Worm (Caenorhabditis elegans): ENCODE measurements around the gene pes-5.

pes-5 gene

DNA sequence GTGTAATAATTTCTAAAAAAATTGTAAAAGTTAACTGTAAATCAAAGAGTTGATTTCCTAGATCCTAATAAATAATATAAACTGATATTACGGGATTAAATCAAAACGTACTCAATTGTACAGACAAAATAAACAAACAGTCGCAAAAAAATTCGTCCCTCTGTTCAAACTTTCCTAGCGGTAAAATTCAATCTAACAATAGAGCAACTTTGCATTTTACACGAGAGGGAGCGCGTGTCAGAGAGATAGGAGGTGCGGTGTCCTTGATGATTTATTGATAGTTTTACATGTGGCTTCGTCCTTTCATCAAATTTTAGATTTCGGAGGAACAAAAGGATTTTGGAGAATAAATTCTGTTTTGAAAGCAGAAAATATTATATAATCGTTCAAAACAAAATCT is 781 bp upstream of the pes-5 start:
- no peak for TF ChIP-seq lin-15B (tag; optimal IDR thresholded peaks at IDR 0.05)
- TF ChIP-seq egl-43 (GFP tag; IDR thresholded peaks at IDR 0.05) = no peak
- no peak for TF ChIP-seq spr-3 (GFP tag; optimal IDR thresholded peaks at IDR 0.05)
- TF ChIP-seq nhr-6 (tag; optimal IDR thresholded peaks at IDR 0.05) = peak; percentile 35
- no peak for TF ChIP-seq fkh-10 (GFP tag; optimal IDR thresholded peaks at IDR 0.05)
- TF ChIP-seq unc-62 (GFP tag; optimal IDR thresholded peaks at IDR 0.05 in 1 of 2) = peak in 1 of 2 experiments; percentile 95
- TF ChIP-seq unc-62 (tag; optimal IDR thresholded peaks at IDR 0.05) = no peak
- peak; percentile 25 for TF ChIP-seq dpl-1 (GFP tag; optimal IDR thresholded peaks at IDR 0.05)
- no peak for TF ChIP-seq nhr-41 (GFP tag; IDR thresholded peaks at IDR 0.05)
- TF ChIP-seq F44E2.7 (GFP tag; IDR thresholded peaks at IDR 0.05) = no peak
- TF ChIP-seq jun-1 (tag; optimal IDR thresholded peaks at IDR 0.05) = no peak
- TF ChIP-seq aly-2 (tag; optimal IDR thresholded peaks at IDR 0.05) = no peak
- no peak for TF ChIP-seq nhr-10 (tag; optimal IDR thresholded peaks at IDR 0.05)
- peak; percentile 82 for TF ChIP-seq mxl-3 (GFP tag; optimal IDR thresholded peaks at IDR 0.05)
- TF ChIP-seq hlh-11 (tag; optimal IDR thresholded peaks at IDR 0.05) = peak; percentile 18
- TF ChIP-seq pha-4 (GFP tag; IDR thresholded peaks at IDR 0.05) = no peak
- peak; percentile 70 for TF ChIP-seq pha-4 (tag; optimal IDR thresholded peaks at IDR 0.05)
- no peak for TF ChIP-seq zfp-2 (tag; optimal IDR thresholded peaks at IDR 0.05)
- peak; percentile 46 for TF ChIP-seq nhr-28 (tag; optimal IDR thresholded peaks at IDR 0.05)
- TF ChIP-seq F26F4.8 (GFP tag; conservative IDR thresholded peaks at IDR 0.05) = no peak
- TF ChIP-seq hlh-30 (tag; optimal IDR thresholded peaks at IDR 0.05; ENCODE audit: insufficient read depth) = peak; percentile 91
- peak in 1 of 2 experiments; percentile 60 for TF ChIP-seq lsy-2 (tag; optimal IDR thresholded peaks at IDR 0.05)
- TF ChIP-seq nhr-76 (tag; optimal IDR thresholded peaks at IDR 0.05) = no peak
- TF ChIP-seq daf-16 (GFP tag; optimal IDR thresholded peaks at IDR 0.05) = no peak
- peak; percentile 12 for TF ChIP-seq daf-16 (tag; optimal IDR thresholded peaks at IDR 0.05)
- peak in 1 of 2 experiments; percentile 60 for TF ChIP-seq mdl-1 (tag; optimal IDR thresholded peaks at IDR 0.05)
- TF ChIP-seq dmd-6 (GFP tag; IDR thresholded peaks at IDR 0.05) = no peak
- TF ChIP-seq mes-2 (tag; optimal IDR thresholded peaks at IDR 0.05; ENCODE audit: poor library complexity, severe bottlenecking) = peak; percentile 63
- TF ChIP-seq pqm-1 (tag; optimal IDR thresholded peaks at IDR 0.05) = peak; percentile 32

DNA sequence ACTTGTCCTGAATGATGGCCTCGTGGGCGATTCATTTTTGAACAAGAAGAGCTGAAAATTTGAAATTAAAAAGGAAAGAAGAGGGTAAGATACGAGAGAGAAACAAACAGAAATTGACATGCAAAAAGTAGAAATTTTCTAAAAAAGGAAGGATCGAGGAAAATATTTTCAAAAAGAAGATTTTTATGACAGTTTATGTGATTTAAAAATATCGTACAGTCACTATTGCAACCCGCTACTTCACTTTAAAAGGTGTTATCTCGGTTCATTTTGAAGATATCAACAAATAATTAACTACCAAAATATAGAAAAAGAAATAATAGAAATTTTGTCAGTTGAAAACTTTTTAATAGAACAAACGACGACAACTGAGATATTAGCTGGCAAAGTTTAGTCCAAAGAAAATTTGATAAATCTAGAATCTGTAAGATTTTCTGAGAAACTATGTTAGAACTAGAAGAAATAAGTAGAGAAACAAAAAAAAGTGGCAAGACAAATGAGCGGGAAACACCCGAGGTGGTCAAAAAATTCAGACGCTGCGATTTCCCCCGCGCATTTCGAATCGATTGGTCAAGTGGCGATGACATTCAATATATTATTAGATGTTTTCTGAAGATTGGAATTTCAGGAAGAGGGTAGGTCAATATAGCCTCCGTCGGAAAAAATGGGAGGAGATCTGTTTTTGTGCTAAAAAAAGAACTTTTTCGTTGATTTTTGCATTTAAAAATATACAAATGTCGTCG is 6.1 kb downstream of the pes-5 start, which contains the start of gene Y6D1A.1:
Gene Y6D1A.1 (minus strand): TSS at position 51 of the 743 bp plus-strand sequence.
- peak in 1 of 2 experiments; percentile 55 for TF ChIP-seq unc-62 (GFP tag; optimal IDR thresholded peaks at IDR 0.05 in 1 of 2)
- no peak for TF ChIP-seq unc-62 (tag; optimal IDR thresholded peaks at IDR 0.05)
- no peak for TF ChIP-seq ceh-28 (tag; optimal IDR thresholded peaks at IDR 0.05)

DNA sequence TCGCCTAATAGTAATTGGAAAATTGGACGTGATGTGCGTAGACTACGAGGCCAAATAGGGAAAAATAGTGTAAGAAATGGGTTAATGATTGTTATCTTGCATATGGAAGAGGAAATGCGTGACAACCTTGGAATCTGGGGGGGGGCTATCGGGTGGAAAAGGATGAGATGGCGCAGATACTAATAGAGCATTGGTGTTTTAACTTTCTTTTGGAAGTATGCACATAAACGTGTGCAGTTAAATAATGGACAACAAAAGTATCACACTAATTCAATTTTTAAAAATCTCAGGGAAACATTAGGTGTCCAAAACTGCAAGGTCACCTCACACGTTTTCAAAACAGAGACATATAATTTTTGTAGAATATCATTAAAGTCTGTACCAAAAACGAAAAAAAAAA is 10.0 kb downstream of the pes-5 start, which contains the start of gene Y6D1A.2:
Gene Y6D1A.2 (minus strand): TSS at position 101 of the 400 bp plus-strand sequence.
- no peak for TF ChIP-seq mep-1 (tag; optimal IDR thresholded peaks at IDR 0.05)
- no peak for TF ChIP-seq zfp-3 (GFP tag; conservative IDR thresholded peaks at IDR 0.05)
- no peak for TF ChIP-seq F10B5.3 (tag; optimal IDR thresholded peaks at IDR 0.05)
- TF ChIP-seq php-3 (GFP tag; IDR thresholded peaks at IDR 0.05) = no peak
- TF ChIP-seq lir-3 (tag; optimal IDR thresholded peaks at IDR 0.05) = no peak
- no peak for TF ChIP-seq lin-39 (tag; optimal IDR thresholded peaks at IDR 0.05)
- TF ChIP-seq daf-12 (tag; optimal IDR thresholded peaks at IDR 0.05) = no peak
- TF ChIP-seq tag-97 (GFP tag; IDR thresholded peaks at IDR 0.05) = no peak
- no peak for TF ChIP-seq hlh-11 (tag; optimal IDR thresholded peaks at IDR 0.05)
- no peak for TF ChIP-seq nhr-25 (tag; optimal IDR thresholded peaks at IDR 0.05; ENCODE audit: borderline replicate concordance, insufficient read depth)
- TF ChIP-seq mdt-29 (GFP tag; IDR thresholded peaks at IDR 0.05) = no peak
